Worm (Caenorhabditis elegans): Measurements from ENCODE around the gene C34C12.12.

Gene C34C12.12

ce11 chrIII:3456226-3456625 is 3.2 kb downstream of the C34C12.12 start:
- TF ChIP-seq rnt-1 (tag; optimal IDR thresholded peaks at IDR 0.05), result peak; percentile 17
- TF ChIP-seq unc-3 (GFP tag; conservative IDR thresholded peaks at IDR 0.05), result no peak
- TF ChIP-seq unc-3 (tag; optimal IDR thresholded peaks at IDR 0.05), result peak; percentile 32
- no peak for TF ChIP-seq eyg-1 (tag; optimal IDR thresholded peaks at IDR 0.05)
- peak; percentile 44 for TF ChIP-seq unc-86 (tag; optimal IDR thresholded peaks at IDR 0.05)
- peak; percentile 73 for TF ChIP-seq dve-1 (tag; optimal IDR thresholded peaks at IDR 0.05)
- TF ChIP-seq madf-2 (tag; optimal IDR thresholded peaks at IDR 0.05), result peak; percentile 21
- TF ChIP-seq fax-1 (tag; optimal IDR thresholded peaks at IDR 0.05), result peak; percentile 11
- TF ChIP-seq C08G9.2 (tag; optimal IDR thresholded peaks at IDR 0.05), result peak; percentile 52
- TF ChIP-seq elt-2 (tag; optimal IDR thresholded peaks at IDR 0.05), result peak; percentile 68
- TF ChIP-seq fkh-10 (GFP tag; optimal IDR thresholded peaks at IDR 0.05), result no peak
- peak; percentile 30 for TF ChIP-seq pax-1 (tag; optimal IDR thresholded peaks at IDR 0.05)
- no peak for TF ChIP-seq sdc-2 (tag; optimal IDR thresholded peaks at IDR 0.05)
- peak; percentile 38 for TF ChIP-seq ets-4 (tag; optimal IDR thresholded peaks at IDR 0.05)
- peak; percentile 64 for TF ChIP-seq tbx-2 (tag; optimal IDR thresholded peaks at IDR 0.05)
- peak; percentile 91 for TF ChIP-seq nfya-1 (tag; optimal IDR thresholded peaks at IDR 0.05)
- peak; percentile 79 for TF ChIP-seq ceh-14 (tag; optimal IDR thresholded peaks at IDR 0.05)
- TF ChIP-seq ztf-16 (tag; optimal IDR thresholded peaks at IDR 0.05), result peak; percentile 52
- TF ChIP-seq hlh-15 (tag; optimal IDR thresholded peaks at IDR 0.05), result no peak
- peak; percentile 63 for TF ChIP-seq unc-42 (tag; optimal IDR thresholded peaks at IDR 0.05)
- TF ChIP-seq hlh-30 (tag; optimal IDR thresholded peaks at IDR 0.05; ENCODE audit: insufficient read depth), result peak; percentile 50
- TF ChIP-seq sox-2 (GFP tag; IDR thresholded peaks at IDR 0.05), result peak; percentile 12; the same call in 1 of the 2 replicates
- peak; percentile 50 for TF ChIP-seq unc-55 (GFP tag; optimal IDR thresholded peaks at IDR 0.05)
- no peak for TF ChIP-seq sox-4 (tag; optimal IDR thresholded peaks at IDR 0.05)
- TF ChIP-seq pat-9 (tag; optimal IDR thresholded peaks at IDR 0.05), result no peak
- TF ChIP-seq ceh-31 (tag; optimal IDR thresholded peaks at IDR 0.05), result peak; percentile 72
- peak; percentile 44 for TF ChIP-seq K09A11.1 (tag; optimal IDR thresholded peaks at IDR 0.05; ENCODE audit: insufficient read depth)
- TF ChIP-seq ceh-18 (tag; optimal IDR thresholded peaks at IDR 0.05), result peak; percentile 83
- peak; percentile 49 for TF ChIP-seq pqm-1 (tag; optimal IDR thresholded peaks at IDR 0.05)
- no peak for TF ChIP-seq dmd-4 (tag; optimal IDR thresholded peaks at IDR 0.05; ENCODE audit: borderline replicate concordance)
- TF ChIP-seq ref-2 (tag; optimal IDR thresholded peaks at IDR 0.05), result peak; percentile 83
- no peak for TF ChIP-seq pros-1 (tag; optimal IDR thresholded peaks at IDR 0.05)
- TF ChIP-seq ceh-34 (tag; optimal IDR thresholded peaks at IDR 0.05), result peak; percentile 78
- TF ChIP-seq ceh-30 (tag; optimal IDR thresholded peaks at IDR 0.05), result peak; percentile 53

ce11 chrIII:3460061-3460460 is 7.1 kb downstream of the C34C12.12 start, which contains the start of gene C34C12.8:
Gene C34C12.8 (plus strand): TSS chrIII:3460406.
- peak; percentile 40 for TF ChIP-seq pat-9 (tag; optimal IDR thresholded peaks at IDR 0.05)
- TF ChIP-seq ceh-24 (tag; optimal IDR thresholded peaks at IDR 0.05), result no peak
- TF ChIP-seq lim-6 (tag; optimal IDR thresholded peaks at IDR 0.05), result no peak
- peak; percentile 2 for TF ChIP-seq npax-4 (tag; optimal IDR thresholded peaks at IDR 0.05)
- peak; percentile 7 for TF ChIP-seq madf-2 (tag; optimal IDR thresholded peaks at IDR 0.05)
- no peak for TF ChIP-seq pqm-1 (tag; optimal IDR thresholded peaks at IDR 0.05)
- TF ChIP-seq che-1 (tag; optimal IDR thresholded peaks at IDR 0.05), result no peak
- no peak for TF ChIP-seq odd-2 (tag; optimal IDR thresholded peaks at IDR 0.05)
- no peak for TF ChIP-seq nhr-232 (tag; optimal IDR thresholded peaks at IDR 0.05)
- peak; percentile 70 for TF ChIP-seq tbx-2 (tag; optimal IDR thresholded peaks at IDR 0.05)
- TF ChIP-seq hlh-8 (tag; optimal IDR thresholded peaks at IDR 0.05), result no peak
- no peak for TF ChIP-seq syd-9 (tag; optimal IDR thresholded peaks at IDR 0.05)
- no peak for TF ChIP-seq hlh-6 (tag; optimal IDR thresholded peaks at IDR 0.05)
- no peak for TF ChIP-seq unc-55 (GFP tag; optimal IDR thresholded peaks at IDR 0.05)
- TF ChIP-seq fkh-10 (GFP tag; optimal IDR thresholded peaks at IDR 0.05), result no peak
- TF ChIP-seq ref-2 (tag; optimal IDR thresholded peaks at IDR 0.05), result peak; percentile 71
- peak; percentile 78 for TF ChIP-seq ceh-31 (tag; optimal IDR thresholded peaks at IDR 0.05)
- TF ChIP-seq sox-2 (GFP tag; IDR thresholded peaks at IDR 0.05), result no peak
- no peak for TF ChIP-seq ahr-1 (tag; optimal IDR thresholded peaks at IDR 0.05)
- TF ChIP-seq ceh-34 (tag; optimal IDR thresholded peaks at IDR 0.05), result peak; percentile 33
- TF ChIP-seq eyg-1 (tag; optimal IDR thresholded peaks at IDR 0.05), result no peak
- TF ChIP-seq ttx-3 (tag; optimal IDR thresholded peaks at IDR 0.05), result no peak
- TF ChIP-seq ceh-18 (tag; optimal IDR thresholded peaks at IDR 0.05), result peak; percentile 15
- peak; percentile 3 for TF ChIP-seq ceh-2 (tag; optimal IDR thresholded peaks at IDR 0.05)
- no peak for TF ChIP-seq mec-3 (tag; optimal IDR thresholded peaks at IDR 0.05; ENCODE audit: borderline replicate concordance)
- TF ChIP-seq zip-5 (tag; optimal IDR thresholded peaks at IDR 0.05), result no peak
- no peak for TF ChIP-seq pha-2 (tag; optimal IDR thresholded peaks at IDR 0.05)
- TF ChIP-seq ceh-19 (GFP tag; optimal IDR thresholded peaks at IDR 0.05), result peak; percentile 55
- TF ChIP-seq hlh-15 (tag; optimal IDR thresholded peaks at IDR 0.05), result peak; percentile 9
- TF ChIP-seq rnt-1 (tag; optimal IDR thresholded peaks at IDR 0.05), result peak; percentile 63
- no peak for TF ChIP-seq gmeb-2 (tag; optimal IDR thresholded peaks at IDR 0.05)

Data from whole organism, late embryonic.